Fruit fly (Drosophila melanogaster): ENCODE results near the gene Fur2.

Gene Fur2

dm6 chrX:16404803-16405202, 31.9 kb downstream of the Fur2 start, which contains the start of gene CG9981:
TSS of gene CG9981 (minus strand) at chrX:16405122.
- TF ChIP-seq psq (optimal IDR thresholded peaks at IDR 0.05) (no peak), EcR (GFP tag; optimal IDR thresholded peaks at IDR 0.05) (no peak), usp (GFP tag; optimal IDR thresholded peaks at IDR 0.05) (no peak), CG8478 (optimal IDR thresholded peaks at IDR 0.05) (no peak), pan (optimal IDR thresholded peaks at IDR 0.05) (no peak), Dll (optimal IDR thresholded peaks at IDR 0.05) (no peak)

dm6 chrX:16405209-16405608, 32.3 kb downstream of the Fur2 start, which contains the start of gene CG4301:
TSS of gene CG4301 (plus strand) at chrX:16405509.
- TF ChIP-seq EcR (GFP tag; optimal IDR thresholded peaks at IDR 0.05): no peak
- TF ChIP-seq Dll (optimal IDR thresholded peaks at IDR 0.05): no peak
- TF ChIP-seq usp (GFP tag; optimal IDR thresholded peaks at IDR 0.05): no peak
- no peak for TF ChIP-seq CG8478 (optimal IDR thresholded peaks at IDR 0.05)
- TF ChIP-seq pan (optimal IDR thresholded peaks at IDR 0.05): no peak
- no peak for TF ChIP-seq psq (optimal IDR thresholded peaks at IDR 0.05)

- TF ChIP-seq pan (optimal IDR thresholded peaks at IDR 0.05): no peak
- no peak for TF ChIP-seq psq (optimal IDR thresholded peaks at IDR 0.05)
- TF ChIP-seq Dll (optimal IDR thresholded peaks at IDR 0.05): no peak
- TF ChIP-seq CG8478 (optimal IDR thresholded peaks at IDR 0.05): no peak
- TF ChIP-seq usp (GFP tag; optimal IDR thresholded peaks at IDR 0.05): no peak
- no peak for TF ChIP-seq EcR (GFP tag; optimal IDR thresholded peaks at IDR 0.05)
These were observed 33.2 kb downstream of the Fur2 start for dm6 chrX:16406083-16406482.

dm6 chrX:16414451-16415368, 41.8 kb downstream of the Fur2 start, which contains the start of gene Traf-like:
TSS of gene Traf-like (plus strand) at chrX:16415046.
- TF ChIP-seq EcR (GFP tag; optimal IDR thresholded peaks at IDR 0.05) (no peak), psq (optimal IDR thresholded peaks at IDR 0.05) (no peak), pan (optimal IDR thresholded peaks at IDR 0.05) (no peak), CG8478 (optimal IDR thresholded peaks at IDR 0.05) (no peak), Dll (optimal IDR thresholded peaks at IDR 0.05) (no peak), usp (GFP tag; optimal IDR thresholded peaks at IDR 0.05) (no peak)

- TF ChIP-seq Dll (optimal IDR thresholded peaks at IDR 0.05): no peak
- no peak for TF ChIP-seq EcR (GFP tag; optimal IDR thresholded peaks at IDR 0.05)
- no peak for TF ChIP-seq psq (optimal IDR thresholded peaks at IDR 0.05)
- no peak for TF ChIP-seq pan (optimal IDR thresholded peaks at IDR 0.05)
- TF ChIP-seq usp (GFP tag; optimal IDR thresholded peaks at IDR 0.05): no peak
- TF ChIP-seq CG8478 (optimal IDR thresholded peaks at IDR 0.05): no peak
These were observed 47.2 kb downstream of the Fur2 start for dm6 chrX:16420048-16420447.

dm6 chrX:16420878-16421277, 48.0 kb downstream of the Fur2 start:
- TF ChIP-seq EcR (GFP tag; optimal IDR thresholded peaks at IDR 0.05) (no peak), CG8478 (optimal IDR thresholded peaks at IDR 0.05) (no peak), pan (optimal IDR thresholded peaks at IDR 0.05) (no peak), psq (optimal IDR thresholded peaks at IDR 0.05) (no peak)

- TF ChIP-seq psq (optimal IDR thresholded peaks at IDR 0.05) (no peak), pan (optimal IDR thresholded peaks at IDR 0.05) (no peak), usp (GFP tag; optimal IDR thresholded peaks at IDR 0.05) (no peak), Dll (optimal IDR thresholded peaks at IDR 0.05) (no peak), EcR (GFP tag; optimal IDR thresholded peaks at IDR 0.05) (no peak), CG8478 (optimal IDR thresholded peaks at IDR 0.05) (no peak)
These were observed 49.1 kb downstream of the Fur2 start, which contains the start of gene AnxB11 for dm6 chrX:16421899-16422412. TSS of gene AnxB11 (minus strand) at chrX:16422265.

dm6 chrX:16422466-16423124, 49.7 kb downstream of the Fur2 start, which contains the start of gene hang:
TSS of gene hang (plus strand) at chrX:16422831.
- TF ChIP-seq psq (optimal IDR thresholded peaks at IDR 0.05) (no peak), EcR (GFP tag; optimal IDR thresholded peaks at IDR 0.05) (no peak), Dll (optimal IDR thresholded peaks at IDR 0.05) (no peak)

dm6 chrX:16423125-16423509, 50.2 kb downstream of the Fur2 start:
- no peak for TF ChIP-seq Dll (optimal IDR thresholded peaks at IDR 0.05)
- no peak for TF ChIP-seq psq (optimal IDR thresholded peaks at IDR 0.05)
- TF ChIP-seq pan (optimal IDR thresholded peaks at IDR 0.05): no peak
- no peak for TF ChIP-seq CG8478 (optimal IDR thresholded peaks at IDR 0.05)
- TF ChIP-seq usp (GFP tag; optimal IDR thresholded peaks at IDR 0.05): no peak
- no peak for TF ChIP-seq EcR (GFP tag; optimal IDR thresholded peaks at IDR 0.05)

- TF ChIP-seq usp (GFP tag; optimal IDR thresholded peaks at IDR 0.05) (no peak), psq (optimal IDR thresholded peaks at IDR 0.05) (peak; percentile 45), CG8478 (optimal IDR thresholded peaks at IDR 0.05) (no peak)
These were observed 51.4 kb downstream of the Fur2 start for dm6 chrX:16424296-16424695.

- no peak for TF ChIP-seq EcR (GFP tag; optimal IDR thresholded peaks at IDR 0.05)
- peak; percentile 50 for TF ChIP-seq Dll (optimal IDR thresholded peaks at IDR 0.05)
These were observed 52.3 kb downstream of the Fur2 start for dm6 chrX:16425145-16425544.

- TF ChIP-seq Dll (optimal IDR thresholded peaks at IDR 0.05) (no peak), pan (optimal IDR thresholded peaks at IDR 0.05) (no peak)
These were observed 53.7 kb downstream of the Fur2 start for dm6 chrX:16426478-16427052.

Measured in whole organism.